Fruit fly (Drosophila melanogaster) whole organism, embryonic: ENCODE results near the gene CG3457.

Source experiments
- Atf3 ChIP-seq: fragments of 200-800 bp; sonication (Bioruptor generic); optimal IDR thresholded peaks from 3 replicates; lab custom pipeline; 2016; ENCODE audit warnings: missing biosample characterization, missing genetic modification characterization
- B-H1 ChIP-seq: fragments of 200-800 bp; sonication (Bioruptor generic); IDR thresholded peaks from 3 replicates; pipeline ENCODE4 v1.3.6; 2022; ENCODE audit warnings: missing biosample characterization, missing genetic modification characterization
- Bdp1 ChIP-seq: fragments of 200-800 bp; sonication (Bioruptor generic); optimal IDR thresholded peaks from 3 replicates; lab custom pipeline; 2016; ENCODE audit warnings: missing biosample characterization, missing genetic modification characterization
- Bgb ChIP-seq: fragments of 200-800 bp; sonication (Bioruptor generic); IDR thresholded peaks from 2 replicates; pipeline ENCODE4 v1.3.6; 2022; ENCODE audit warnings: missing biosample characterization, missing genetic modification characterization; ENCODE audit not compliant: partially characterized antibody
- CG10462 ChIP-seq: fragments of 200-800 bp; sonication (Bioruptor generic); optimal IDR thresholded peaks from 2 replicates; lab custom pipeline; 2016; ENCODE audit warnings: missing biosample characterization, missing genetic modification characterization
- CG11398 ChIP-seq: fragments of 200-800 bp; sonication (Bioruptor generic); optimal IDR thresholded peaks from 2 replicates; lab custom pipeline; 2016; ENCODE audit warnings: missing biosample characterization, missing genetic modification characterization
- CG12104 ChIP-seq: fragments of 200-800 bp; sonication (Bioruptor generic); optimal IDR thresholded peaks from 3 replicates; lab custom pipeline; 2016; ENCODE audit warnings: missing biosample characterization, missing genetic modification characterization
- CG12236 ChIP-seq: fragments of 200-800 bp; sonication (Bioruptor generic); optimal IDR thresholded peaks from 2 replicates; lab custom pipeline; 2016; ENCODE audit warnings: missing biosample characterization, missing genetic modification characterization
- CG13624 ChIP-seq: fragments of 200-800 bp; sonication (Bioruptor generic); optimal IDR thresholded peaks from 2 replicates; lab custom pipeline; 2016; ENCODE audit warnings: missing biosample characterization, missing genetic modification characterization
- CG13894 ChIP-seq: fragments of 200-800 bp; sonication (Bioruptor generic); optimal IDR thresholded peaks from 3 replicates; lab custom pipeline; 2018; ENCODE audit warnings: missing biosample characterization, mild to moderate bottlenecking, missing genetic modification characterization, moderate library complexity
- CG14014 ChIP-seq: fragments of 200-800 bp; sonication (Bioruptor generic); IDR thresholded peaks from 2 replicates; pipeline ENCODE4 v1.3.6; 2022; ENCODE audit warnings: missing biosample characterization, missing genetic modification characterization
- CG15514 ChIP-seq: fragments of 200-800 bp; sonication (Bioruptor generic); optimal IDR thresholded peaks from 3 replicates; lab custom pipeline; 2017; ENCODE audit warnings: missing biosample characterization, missing genetic modification characterization, mild to moderate bottlenecking, moderate library complexity, missing genetic modification reagents
- CG17359 ChIP-seq: fragments of 200-800 bp; sonication (Bioruptor generic); optimal IDR thresholded peaks from 3 replicates; lab custom pipeline; 2018; ENCODE audit warnings: missing biosample characterization, mild to moderate bottlenecking, missing genetic modification characterization, moderate library complexity
- CG17385 ChIP-seq: fragments of 200-800 bp; sonication (Bioruptor generic); optimal IDR thresholded peaks from 3 replicates; lab custom pipeline; 2018; ENCODE audit warnings: missing biosample characterization, mild to moderate bottlenecking, missing genetic modification characterization
- CG2202 ChIP-seq: fragments of 200-800 bp; sonication (Bioruptor generic); optimal IDR thresholded peaks from 2 replicates; lab custom pipeline; 2018; ENCODE audit warnings: missing biosample characterization, mild to moderate bottlenecking, missing genetic modification characterization
- CG31441 ChIP-seq: fragments of 200-800 bp; sonication (Bioruptor generic); IDR thresholded peaks from 2 replicates; pipeline ENCODE4 v1.3.6; 2022; ENCODE audit warnings: missing biosample characterization, missing genetic modification characterization
- CG3163 ChIP-seq: fragments of 200-800 bp; sonication (Bioruptor generic); optimal IDR thresholded peaks from 3 replicates; lab custom pipeline; 2016; ENCODE audit warnings: missing biosample characterization, missing genetic modification characterization
- CG34376 ChIP-seq: fragments of 200-800 bp; sonication (Bioruptor generic); optimal IDR thresholded peaks from 2 replicates; lab custom pipeline; 2018; ENCODE audit warnings: missing biosample characterization, mild to moderate bottlenecking, missing genetic modification characterization
- CG4328 ChIP-seq: fragments of 200-800 bp; sonication (Bioruptor generic); optimal IDR thresholded peaks from 3 replicates; lab custom pipeline; 2017; ENCODE audit warnings: missing biosample characterization, missing genetic modification reagents, missing genetic modification characterization
- CG6175 ChIP-seq: fragments of 200-800 bp; sonication (Bioruptor generic); IDR thresholded peaks from 3 replicates; pipeline ENCODE4 v1.3.6; 2022; ENCODE audit warnings: missing biosample characterization, missing genetic modification characterization
- CG6272 ChIP-seq: fragments of 200-800 bp; sonication (Bioruptor generic); IDR thresholded peaks from 2 replicates; pipeline ENCODE4 v1.3.6; 2022; ENCODE audit warnings: missing biosample characterization, missing genetic modification characterization
- CG6813 ChIP-seq: fragments of 200-800 bp; sonication (Bioruptor generic); optimal IDR thresholded peaks from 2 replicates; lab custom pipeline; 2017; ENCODE audit warnings: missing biosample characterization, missing genetic modification characterization, mild to moderate bottlenecking, moderate library complexity, missing genetic modification reagents
- CG8359 ChIP-seq: fragments of 200-800 bp; sonication (Bioruptor generic); optimal IDR thresholded peaks from 2 replicates; lab custom pipeline; 2017; ENCODE audit warnings: missing biosample characterization, mild to moderate bottlenecking, missing genetic modification characterization, borderline replicate concordance
- CG9876 ChIP-seq: fragments of 200-800 bp; sonication (Bioruptor generic); optimal IDR thresholded peaks from 2 replicates; lab custom pipeline; 2016; ENCODE audit warnings: missing biosample characterization, missing genetic modification characterization
- Dad ChIP-seq: fragments of 200-800 bp; sonication (Bioruptor generic); optimal IDR thresholded peaks from 3 replicates; lab custom pipeline; 2016; ENCODE audit warnings: missing biosample characterization, missing genetic modification characterization
- HHEX ChIP-seq: fragments of 200-800 bp; sonication (Bioruptor generic); optimal IDR thresholded peaks from 3 replicates; lab custom pipeline; 2017; ENCODE audit warnings: missing biosample characterization, mild to moderate bottlenecking, missing genetic modification characterization, missing genetic modification reagents
- HmgD ChIP-seq: fragments of 200-800 bp; sonication (Bioruptor generic); optimal IDR thresholded peaks from 3 replicates; lab custom pipeline; 2016; ENCODE audit warnings: missing biosample characterization, missing genetic modification characterization
- Lpt ChIP-seq: fragments of >200 bp; optimal IDR thresholded peaks from 2 replicates; lab custom pipeline; 2018; ENCODE audit warnings: missing biosample characterization, missing genetic modification characterization
- NFAT ChIP-seq: fragments of 200-800 bp; sonication (Bioruptor generic); IDR thresholded peaks from 2 replicates; pipeline ENCODE4 v1.3.6; 2022; ENCODE audit warnings: missing biosample characterization, missing genetic modification characterization
- Neu2 ChIP-seq: fragments of 200-800 bp; sonication (Bioruptor generic); optimal IDR thresholded peaks from 3 replicates; lab custom pipeline; 2016; ENCODE audit warnings: missing biosample characterization, missing genetic modification characterization, borderline replicate concordance
- Oaz ChIP-seq: fragments of 200-800 bp; sonication (Bioruptor generic); IDR thresholded peaks from 2 replicates; pipeline ENCODE4 v1.3.6; 2022; ENCODE audit warnings: missing biosample characterization, missing genetic modification characterization
- Optix ChIP-seq: fragments of 200-800 bp; sonication (Bioruptor generic); IDR thresholded peaks from 3 replicates; pipeline ENCODE4 v1.3.6; 2022; ENCODE audit warnings: missing biosample characterization, missing genetic modification characterization
- Scr ChIP-seq: fragments of 200-800 bp; sonication (Bioruptor generic); IDR thresholded peaks from 2 replicates; pipeline ENCODE4 v1.3.6; 2022; ENCODE audit warnings: missing biosample characterization, missing genetic modification characterization; ENCODE audit not compliant: partially characterized antibody
- Ssrp ChIP-seq: fragments of 200-800 bp; sonication (Bioruptor generic); optimal IDR thresholded peaks from 2 replicates; lab custom pipeline; 2018; ENCODE audit warnings: missing biosample characterization, mild to moderate bottlenecking, missing genetic modification characterization, moderate library complexity
- Vsx1 ChIP-seq: fragments of 200-800 bp; sonication (Bioruptor generic); optimal IDR thresholded peaks from 2 replicates; lab custom pipeline; 2017; ENCODE audit warnings: missing biosample characterization, mild to moderate bottlenecking, missing genetic modification characterization, missing genetic modification reagents
- Xrp1 ChIP-seq: fragments of 200-800 bp; sonication (Bioruptor generic); IDR thresholded peaks from 2 replicates; pipeline ENCODE4 v1.3.6; 2022; ENCODE audit warnings: missing biosample characterization, missing genetic modification characterization
- YL-1 ChIP-seq: fragments of 200-800 bp; sonication (Bioruptor generic); optimal IDR thresholded peaks from 3 replicates; lab custom pipeline; 2017; ENCODE audit warnings: missing biosample characterization, mild to moderate bottlenecking, missing genetic modification characterization
- cad ChIP-seq: fragments of >200 bp; optimal IDR thresholded peaks from 2 replicates; lab custom pipeline; 2017; ENCODE audit warnings: missing biosample characterization, missing genetic modification characterization
- en ChIP-seq: fragments of 200-800 bp; sonication (Bioruptor generic); optimal IDR thresholded peaks from 2 replicates; lab custom pipeline; 2016; ENCODE audit warnings: missing biosample characterization, missing genetic modification characterization
- ftz-f1 ChIP-seq: fragments of 200-800 bp; sonication (Bioruptor generic); optimal IDR thresholded peaks from 2 replicates; lab custom pipeline; 2016; ENCODE audit warnings: missing biosample characterization, missing genetic modification characterization
- gsb ChIP-seq: fragments of 200-800 bp; sonication (Bioruptor generic); IDR thresholded peaks from 2 replicates; pipeline ENCODE4 v1.3.6; 2022; ENCODE audit warnings: missing biosample characterization, missing genetic modification characterization
- ham ChIP-seq: fragments of 200-800 bp; sonication (Bioruptor generic); IDR thresholded peaks from 2 replicates; pipeline ENCODE4 v1.3.6; 2022; ENCODE audit warnings: missing biosample characterization, missing genetic modification characterization
- hbn ChIP-seq: fragments of 200-800 bp; sonication (Bioruptor generic); IDR thresholded peaks from 2 replicates; pipeline ENCODE4 v1.3.6; 2022; ENCODE audit warnings: missing biosample characterization, missing genetic modification characterization; ENCODE audit not compliant: partially characterized antibody
- hth ChIP-seq: fragments of >200 bp; optimal IDR thresholded peaks from 2 replicates; lab custom pipeline; 2017; ENCODE audit warnings: inconsistent platforms
- kah ChIP-seq: fragments of 200-800 bp; sonication (Bioruptor generic); optimal IDR thresholded peaks from 2 replicates; lab custom pipeline; 2018; ENCODE audit warnings: missing biosample characterization, mild to moderate bottlenecking, missing genetic modification characterization
- mld ChIP-seq: fragments of 200-800 bp; sonication (Bioruptor generic); IDR thresholded peaks from 3 replicates; pipeline ENCODE4 v1.3.6; 2022; ENCODE audit warnings: missing biosample characterization, missing genetic modification characterization; ENCODE audit not compliant: partially characterized antibody
- seq ChIP-seq: fragments of 200-800 bp; sonication (Bioruptor generic); IDR thresholded peaks from 2 replicates; pipeline ENCODE4 v1.3.6; 2022; ENCODE audit warnings: missing biosample characterization, missing genetic modification characterization
- ssp ChIP-seq: fragments of 200-800 bp; sonication (Bioruptor generic); IDR thresholded peaks from 2 replicates; pipeline ENCODE4 v1.3.6; 2022; ENCODE audit warnings: missing biosample characterization, missing genetic modification characterization
- stwl ChIP-seq: fragments of 200-800 bp; sonication (Bioruptor generic); optimal IDR thresholded peaks from 3 replicates; lab custom pipeline; 2018; ENCODE audit warnings: missing biosample characterization, mild to moderate bottlenecking, missing genetic modification characterization, moderate library complexity
- trem ChIP-seq: fragments of 200-800 bp; optimal IDR thresholded peaks from 3 replicates; lab custom pipeline; 2019; ENCODE audit warnings: missing biosample characterization, mild to moderate bottlenecking, missing genetic modification characterization, moderate library complexity

CG3457 gene

DNA sequence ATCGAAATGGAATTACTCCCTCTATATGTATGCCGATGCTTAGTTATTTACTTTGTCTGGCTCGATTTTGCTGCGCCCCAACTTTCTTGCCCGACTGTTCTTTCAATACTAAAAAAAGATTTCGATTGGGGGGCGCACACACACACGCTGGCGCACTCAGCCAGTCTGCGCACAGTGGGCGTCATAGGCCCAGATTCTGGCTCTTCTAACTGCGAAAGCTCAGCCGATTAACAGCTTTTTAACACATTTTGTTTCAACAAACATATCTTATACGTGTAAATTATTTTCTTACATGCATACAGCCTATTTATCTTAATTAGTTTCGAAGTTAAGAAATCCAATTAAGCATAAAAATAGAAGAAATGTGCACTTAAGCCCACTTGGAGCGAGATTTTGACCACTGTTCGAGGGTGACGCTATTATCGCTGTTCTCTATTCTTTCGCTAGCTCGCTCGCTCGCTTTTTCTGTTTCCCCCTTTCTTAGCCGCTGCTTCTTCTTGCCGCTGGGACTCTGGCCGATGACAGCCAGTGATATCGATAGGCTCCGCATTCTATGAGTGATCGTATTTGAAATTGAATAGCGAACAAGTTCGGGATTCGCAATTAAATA is 34.7 kb downstream of the CG3457 start, which contains the start of gene Vinc (continued):
- TF ChIP-seq HHEX (peak; percentile 90), CG31441 (GFP tag; lab: Robert Waterston, UW) (peak; percentile 86), en (GFP tag; lab: Kevin White, UChicago) (peak; percentile 82), Bdp1 (GFP tag; lab: Kevin White, UChicago) (peak; percentile 51), ham (no peak), Ssrp (peak; percentile 54), HmgD (GFP tag; lab: Kevin White, UChicago) (peak; percentile 54), ssp (peak; percentile 62), CG17385 (GFP tag; lab: Kevin White, UChicago) (peak; percentile 96), CG2202 (tag; lab: Kevin White, UChicago) (peak; percentile 20), CG4328 (GFP tag; lab: Kevin White, UChicago) (peak; percentile 92), Neu2 (GFP tag; lab: Kevin White, UChicago) (peak; percentile 58), Optix (GFP tag; lab: Robert Waterston, UW) (peak; percentile 52; the same call in 1 of the 3 replicates), stwl (tag; lab: Kevin White, UChicago) (peak; percentile 13), Scr (peak; percentile 43; the same call in 1 of the 2 replicates), hth (lab: Kevin White, UChicago) (no peak), mld (GFP tag; lab: Robert Waterston, UW) (no peak), CG14014 (GFP tag; lab: Robert Waterston, UW) (peak; percentile 87), CG13624 (GFP tag; lab: Kevin White, UChicago) (peak; percentile 91), trem (tag; lab: Kevin White, UChicago) (peak; percentile 81), YL-1 (peak; percentile 11), Xrp1 (GFP tag; lab: Robert Waterston, UW) (peak; percentile 91), ftz-f1 (GFP tag; lab: Kevin White, UChicago) (peak; percentile 79), CG12236 (peak; percentile 43), CG6813 (GFP tag; lab: Kevin White, UChicago) (peak; percentile 85), cad (GFP tag; lab: Kevin White, UChicago) (no peak), CG8359 (GFP tag; lab: Kevin White, UChicago) (peak; percentile 66), Lpt (no peak), CG6175 (GFP tag; lab: Robert Waterston, UW) (peak; percentile 77), CG13894 (tag; lab: Kevin White, UChicago) (peak; percentile 93), Bgb (GFP tag; lab: Robert Waterston, UW) (peak; percentile 43), CG11398 (GFP tag; lab: Kevin White, UChicago) (peak; percentile 64), CG12104 (GFP tag; lab: Kevin White, UChicago) (peak; percentile 74), CG15514 (GFP tag; lab: Kevin White, UChicago) (peak; percentile 86), Dad (peak; percentile 85), B-H1 (GFP tag; lab: Robert Waterston, UW) (peak; percentile 68), hbn (GFP tag; lab: Robert Waterston, UW) (no peak), gsb (peak; percentile 78), CG9876 (GFP tag; lab: Kevin White, UChicago) (peak; percentile 34), NFAT (GFP tag; lab: Robert Waterston, UW) (peak; percentile 80), Atf3 (GFP tag; lab: Kevin White, UChicago) (peak; percentile 68), Vsx1 (no peak), CG3163 (GFP tag; lab: Kevin White, UChicago) (peak; percentile 39), CG34376 (GFP tag; lab: Kevin White, UChicago) (peak; percentile 96), seq (GFP tag; lab: Robert Waterston, UW) (peak; percentile 66; the same call in 1 of the 2 replicates), kah (GFP tag; lab: Kevin White, UChicago) (peak; percentile 79), CG6272 (GFP tag; lab: Robert Waterston, UW) (peak; percentile 80), Oaz (peak; percentile 51; the same call in 1 of the 2 replicates), CG10462 (GFP tag; lab: Kevin White, UChicago) (peak; percentile 56), CG17359 (tag; lab: Kevin White, UChicago) (peak; percentile 90)
